Worm (Caenorhabditis elegans) whole organism, L2 larva: ENCODE measurements around the gene best-13.

Experiments
- C34F6.9 ChIP-seq: fragments of 150-350 bp; optimal IDR thresholded peaks from 2 replicates; lab custom pipeline; 2014; ENCODE audit warnings: missing biosample characterization, missing genetic modification characterization
- F13H6.1 ChIP-seq: sonication (generic microtip); optimal IDR thresholded peaks from 2 replicates; lab custom pipeline; 2016; ENCODE audit warnings: missing genetic modification characterization, missing compliant biosample characterization
- R02D3.7 ChIP-seq: fragments of 150-350 bp; optimal IDR thresholded peaks from 2 replicates; lab custom pipeline; 2014; ENCODE audit warnings: missing biosample characterization, missing genetic modification characterization
- ZK546.5 ChIP-seq: sonication (generic microtip); optimal IDR thresholded peaks from 2 replicates; lab custom pipeline; 2017; ENCODE audit warnings: missing biosample characterization, missing genetic modification characterization
- ama-1 ChIP-seq: fragments of 150-350 bp; optimal IDR thresholded peaks from 2 replicates; lab custom pipeline; 2018; ENCODE audit warnings: inconsistent platforms
- blmp-1 ChIP-seq: sonication (generic microtip); optimal IDR thresholded peaks from 2 replicates; lab custom pipeline; 2017; ENCODE audit warnings: missing genetic modification characterization, mild to moderate bottlenecking, missing compliant biosample characterization, antibody characterized with exemption, moderate library complexity; ENCODE audit not compliant: insufficient read depth
- ceh-16 ChIP-seq: fragments of 150-350 bp; optimal IDR thresholded peaks from 2 replicates; lab custom pipeline; 2014; ENCODE audit warnings: missing biosample characterization, missing genetic modification characterization
- crh-2 ChIP-seq: sonication (generic microtip); optimal IDR thresholded peaks from 2 replicates; lab custom pipeline; 2017; ENCODE audit warnings: missing biosample characterization, missing genetic modification characterization
- egl-27 ChIP-seq: sonication (generic microtip); optimal IDR thresholded peaks from 3 replicates; lab custom pipeline; 2017; ENCODE audit warnings: missing biosample characterization, missing genetic modification reagents, missing genetic modification characterization
- elt-1 ChIP-seq: fragments of 150-350 bp; optimal IDR thresholded peaks from 2 replicates; lab custom pipeline; 2014; ENCODE audit warnings: missing biosample characterization, missing genetic modification characterization
- elt-3 ChIP-seq: sonication (generic microtip); optimal IDR thresholded peaks from 2 replicates; lab custom pipeline; 2017; ENCODE audit warnings: missing biosample characterization, missing genetic modification characterization
- fos-1 ChIP-seq: fragments of 150-350 bp; optimal IDR thresholded peaks from 2 replicates; lab custom pipeline; 2014; ENCODE audit warnings: missing biosample characterization, missing genetic modification characterization
- gmeb-1 ChIP-seq: fragments of 150-350 bp; optimal IDR thresholded peaks from 2 replicates; lab custom pipeline; 2014; ENCODE audit warnings: missing biosample characterization, missing genetic modification characterization
- lin-11 ChIP-seq: fragments of 150-350 bp; sonication (generic microtip); optimal IDR thresholded peaks from 2 replicates; lab custom pipeline; 2014; ENCODE audit warnings: missing biosample characterization, missing genetic modification characterization, inconsistent platforms, mixed read lengths
- lin-39 ChIP-seq: fragments of 150-350 bp; optimal IDR thresholded peaks from 2 replicates; lab custom pipeline; 2014; ENCODE audit warnings: missing biosample characterization, missing genetic modification reagents, missing genetic modification characterization
- lsy-2 ChIP-seq, 2 experiments: fragments of 150-350 bp in 1 of 2; sonication (generic microtip) in 1 of 2; optimal IDR thresholded peaks; 2 replicates each; lab custom pipeline; 2014 to 2017; ENCODE audit warnings: missing biosample characterization in 2 of 2, missing genetic modification characterization in 2 of 2
- mab-5 ChIP-seq: fragments of 150-350 bp; optimal IDR thresholded peaks from 2 replicates; lab custom pipeline; 2014; ENCODE audit warnings: missing biosample characterization, missing genetic modification characterization
- mbf-1 ChIP-seq: sonication (generic microtip); optimal IDR thresholded peaks from 2 replicates; lab custom pipeline; 2017; ENCODE audit warnings: missing biosample characterization, missing genetic modification characterization
- mdl-1 ChIP-seq, 2 experiments: fragments of 150-350 bp in 1 of 2; sonication (generic microtip) in 1 of 2; optimal IDR thresholded peaks; 2 replicates each; lab custom pipeline; 2017; ENCODE audit warnings: missing biosample characterization in 2 of 2, missing genetic modification characterization in 2 of 2
- nhr-11 ChIP-seq: fragments of 150-350 bp; optimal IDR thresholded peaks from 2 replicates; lab custom pipeline; 2014; ENCODE audit warnings: missing biosample characterization, missing genetic modification characterization
- nhr-129 ChIP-seq: fragments of 150-350 bp; optimal IDR thresholded peaks from 2 replicates; lab custom pipeline; 2014; ENCODE audit warnings: missing biosample characterization, missing genetic modification characterization
- nhr-21 ChIP-seq: fragments of 150-350 bp; optimal IDR thresholded peaks from 2 replicates; lab custom pipeline; 2014; ENCODE audit warnings: missing biosample characterization, missing genetic modification characterization
- nhr-23 ChIP-seq: fragments of 150-350 bp; optimal IDR thresholded peaks from 2 replicates; lab custom pipeline; 2014; ENCODE audit warnings: missing biosample characterization, missing genetic modification reagents, missing genetic modification characterization
- nhr-237 ChIP-seq: fragments of 150-350 bp; optimal IDR thresholded peaks from 2 replicates; lab custom pipeline; 2014; ENCODE audit warnings: missing biosample characterization, missing genetic modification characterization
- nhr-25 ChIP-seq: fragments of 150-350 bp; sonication (generic microtip); optimal IDR thresholded peaks from 3 replicates; lab custom pipeline; 2014; ENCODE audit warnings: missing biosample characterization, missing genetic modification characterization
- nhr-6 ChIP-seq: fragments of 150-350 bp; optimal IDR thresholded peaks from 2 replicates; lab custom pipeline; 2014; ENCODE audit warnings: missing biosample characterization, missing genetic modification characterization
- nhr-77 ChIP-seq: fragments of 150-350 bp; optimal IDR thresholded peaks from 2 replicates; lab custom pipeline; 2014; ENCODE audit warnings: missing biosample characterization, missing genetic modification characterization
- peb-1 ChIP-seq: fragments of 150-350 bp; optimal IDR thresholded peaks from 2 replicates; lab custom pipeline; 2014; ENCODE audit warnings: missing biosample characterization, missing genetic modification characterization
- sem-4 ChIP-seq: fragments of 150-350 bp; optimal IDR thresholded peaks from 2 replicates; lab custom pipeline; 2014; ENCODE audit warnings: missing biosample characterization, missing genetic modification reagents, missing genetic modification characterization
- sma-3 ChIP-seq: sonication (generic microtip); optimal IDR thresholded peaks from 2 replicates; lab custom pipeline; 2016; ENCODE audit warnings: missing genetic modification reagents, missing genetic modification characterization, missing compliant biosample characterization
- sma-9 ChIP-seq, 2 experiments: fragments of 150-350 bp in 1 of 2; sonication (generic microtip) in 1 of 2; optimal IDR thresholded peaks; 2 replicates each; lab custom pipeline; 2014 to 2016; ENCODE audit warnings: missing genetic modification characterization in 2 of 2, mild to moderate bottlenecking in 1 of 2, missing biosample characterization in 1 of 2, missing compliant biosample characterization in 1 of 2, missing genetic modification reagents in 1 of 2, moderate library complexity in 1 of 2
- snpc-4 ChIP-seq: fragments of 150-350 bp; optimal IDR thresholded peaks from 2 replicates; lab custom pipeline; 2014; ENCODE audit warnings: missing biosample characterization, missing genetic modification characterization
- unc-55 ChIP-seq: fragments of 150-350 bp; sonication (generic microtip); optimal IDR thresholded peaks from 3 replicates; lab custom pipeline; 2014; ENCODE audit warnings: missing biosample characterization, missing genetic modification reagents, missing genetic modification characterization
- unc-62 ChIP-seq: fragments of 150-350 bp; optimal IDR thresholded peaks from 2 replicates; lab custom pipeline; 2014; ENCODE audit warnings: missing biosample characterization, missing genetic modification reagents, missing genetic modification characterization
- zag-1 ChIP-seq: fragments of 150-350 bp; optimal IDR thresholded peaks from 2 replicates; lab custom pipeline; 2014; ENCODE audit warnings: missing biosample characterization, missing genetic modification characterization
- ztf-1 ChIP-seq: fragments of 200-800 bp; sonication (Bioruptor generic); conservative IDR thresholded peaks from 2 replicates; pipeline ENCODE4 v1.3.6; 2022; ENCODE audit warnings: missing genetic modification characterization, missing compliant biosample characterization
- ztf-11 ChIP-seq: sonication (generic microtip); optimal IDR thresholded peaks from 2 replicates; lab custom pipeline; 2017; ENCODE audit warnings: missing biosample characterization, missing genetic modification characterization
- ztf-4 ChIP-seq: fragments of 150-350 bp; optimal IDR thresholded peaks from 2 replicates; lab custom pipeline; 2014; ENCODE audit warnings: missing biosample characterization, missing genetic modification characterization

best-13 gene

DNA sequence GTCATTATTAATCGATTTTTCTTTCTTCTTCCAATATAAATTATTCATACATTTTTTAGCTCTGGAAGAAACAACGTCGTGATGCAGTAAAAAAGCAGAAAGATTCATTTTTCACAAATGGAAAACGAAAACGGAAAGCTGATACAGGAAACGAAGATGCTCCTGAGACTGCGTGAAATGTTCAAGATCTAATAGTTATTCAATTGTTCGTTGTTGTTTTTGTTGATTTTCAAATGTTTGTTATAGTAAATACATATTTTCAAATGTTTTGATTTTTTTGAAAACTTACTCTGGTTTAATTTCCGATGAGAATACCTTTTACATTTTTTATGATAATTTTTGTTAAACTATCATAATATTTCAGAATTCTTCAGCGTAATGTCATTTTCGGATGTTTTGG, 39.9 kb upstream of the best-13 start, which contains the start of gene K07F5.16:
TSS of gene K07F5.16 (plus strand) at position 301 of the 400 bp plus-strand sequence.
- no peak for TF ChIP-seq gmeb-1
- TF ChIP-seq C34F6.9 (tag; lab: Kevin White, UChicago), result no peak
- no peak for TF ChIP-seq fos-1 (tag; lab: Kevin White, UChicago)
- no peak for TF ChIP-seq egl-27 (tag; lab: Kevin White, UChicago)
- TF ChIP-seq nhr-77 (tag; lab: Kevin White, UChicago), result no peak
- no peak for TF ChIP-seq ceh-16 (tag; lab: Kevin White, UChicago)
- TF ChIP-seq lin-39 (tag; lab: Kevin White, UChicago), result no peak
- no peak for TF ChIP-seq R02D3.7 (tag; lab: Kevin White, UChicago)
- no peak for TF ChIP-seq nhr-11 (tag; lab: Kevin White, UChicago)
- TF ChIP-seq, all 48 proteins: peak for 0

DNA sequence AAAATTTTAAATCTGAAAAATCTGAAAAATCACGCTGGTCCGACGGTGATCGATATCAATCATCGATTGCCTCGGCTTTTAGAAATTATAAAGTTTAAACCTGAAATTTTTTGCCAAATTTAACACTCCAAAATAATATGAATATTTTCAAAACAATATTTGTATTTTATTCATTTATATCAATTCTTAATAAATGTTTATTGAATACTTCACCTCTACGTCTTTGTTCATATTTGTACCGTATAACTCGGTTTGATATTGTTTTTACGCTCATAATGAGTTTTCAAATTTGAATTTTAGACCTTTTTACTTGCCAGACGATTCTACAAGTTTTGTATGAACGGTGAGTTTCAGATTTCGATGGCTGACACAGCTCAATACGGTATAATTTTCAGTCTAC, 38.9 kb upstream of the best-13 start, which contains the start of the genes K07F5.15 and K07F5.22:
TSS of gene K07F5.15 (plus strand) at position 301 of the 400 bp plus-strand sequence.
TSS of gene K07F5.22 (plus strand) at position 301 of the 400 bp plus-strand sequence.
- TF ChIP-seq ztf-1 (no peak), nhr-11 (tag; lab: Kevin White, UChicago) (no peak), sem-4 (tag; lab: Kevin White, UChicago) (no peak), ZK546.5 (no peak), F13H6.1 (tag; lab: Kevin White, UChicago) (no peak), C34F6.9 (tag; lab: Kevin White, UChicago) (no peak), nhr-23 (tag; lab: Kevin White, UChicago) (no peak), lsy-2 (tag; optimal IDR thresholded peaks at IDR 0.05; lab: Kevin White, UChicago) (no peak), ztf-11 (no peak), sma-3 (GFP tag; lab: Kevin White, UChicago) (no peak), peb-1 (tag; lab: Kevin White, UChicago) (no peak), crh-2 (tag; lab: Kevin White, UChicago) (no peak), nhr-25 (tag; lab: Kevin White, UChicago) (no peak), mab-5 (tag; lab: Kevin White, UChicago) (no peak), unc-55 (GFP tag; lab: Kevin White, UChicago) (no peak), elt-3 (tag; lab: Kevin White, UChicago) (no peak), nhr-129 (tag; lab: Kevin White, UChicago) (no peak), snpc-4 (tag; lab: Kevin White, UChicago) (no peak)

ce11 chrIV:9866865-9867264, 36.8 kb upstream of the best-13 start:
- TF ChIP-seq R02D3.7 (tag; lab: Kevin White, UChicago) (no peak), sma-9 (GFP tag; optimal IDR thresholded peaks at IDR 0.05; lab: Kevin White, UChicago) (no peak), sma-9 (tag; optimal IDR thresholded peaks at IDR 0.05; lab: Kevin White, UChicago) (no peak), unc-55 (GFP tag; lab: Kevin White, UChicago) (no peak), lsy-2 (tag; optimal IDR thresholded peaks at IDR 0.05; lab: Kevin White, UChicago) (no peak), ceh-16 (tag; lab: Kevin White, UChicago) (no peak), sma-3 (GFP tag; lab: Kevin White, UChicago) (no peak), nhr-237 (tag; lab: Kevin White, UChicago) (no peak), F13H6.1 (tag; lab: Kevin White, UChicago) (no peak), ama-1 (lab: Kevin White, UChicago) (no peak), nhr-77 (tag; lab: Kevin White, UChicago) (no peak), nhr-6 (tag; lab: Kevin White, UChicago) (no peak)

DNA sequence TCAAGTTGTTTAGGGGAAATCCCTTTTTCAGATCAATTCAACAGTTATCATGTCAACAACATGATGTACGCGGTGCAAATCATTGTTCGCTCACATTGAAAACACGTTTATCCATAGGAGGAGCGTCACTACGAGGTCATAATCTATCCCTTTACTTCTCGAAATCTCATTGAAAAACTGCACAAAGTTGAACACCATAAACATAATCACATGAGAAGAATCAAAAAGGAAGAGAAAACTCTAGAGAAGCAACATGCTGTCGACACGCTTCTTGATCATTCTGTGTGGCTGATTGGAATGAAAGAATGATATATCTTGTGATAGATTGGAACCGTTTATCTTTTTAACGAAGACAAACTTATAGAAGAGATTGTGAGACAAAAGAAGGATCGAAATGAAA, 35.8 kb upstream of the best-13 start:
- TF ChIP-seq mbf-1 (no peak), mdl-1 (tag; optimal IDR thresholded peaks at IDR 0.05; lab: Kevin White, UChicago) (peak in 1 of 2 experiments; percentile 77), gmeb-1 (peak; percentile 59), elt-3 (tag; lab: Kevin White, UChicago) (no peak), nhr-129 (tag; lab: Kevin White, UChicago) (peak; percentile 63), crh-2 (tag; lab: Kevin White, UChicago) (peak; percentile 49), snpc-4 (tag; lab: Kevin White, UChicago) (no peak), F13H6.1 (tag; lab: Kevin White, UChicago) (peak; percentile 33), nhr-237 (tag; lab: Kevin White, UChicago) (no peak), lin-11 (tag; lab: Kevin White, UChicago) (no peak), zag-1 (tag; lab: Kevin White, UChicago) (no peak), egl-27 (tag; lab: Kevin White, UChicago) (peak; percentile 48), unc-62 (GFP tag; lab: Kevin White, UChicago) (no peak), fos-1 (tag; lab: Kevin White, UChicago) (peak; percentile 42), nhr-25 (tag; lab: Kevin White, UChicago) (peak; percentile 97), sma-9 (GFP tag; optimal IDR thresholded peaks at IDR 0.05; lab: Kevin White, UChicago) (peak; percentile 98), sma-9 (tag; optimal IDR thresholded peaks at IDR 0.05; lab: Kevin White, UChicago) (no peak), lsy-2 (tag; optimal IDR thresholded peaks at IDR 0.05; lab: Kevin White, UChicago) (peak in 1 of 2 experiments; percentile 68), sma-3 (GFP tag; lab: Kevin White, UChicago) (peak; percentile 96), nhr-6 (tag; lab: Kevin White, UChicago) (peak; percentile 52), nhr-21 (tag; lab: Kevin White, UChicago) (peak; percentile 99), blmp-1 (peak; percentile 91), elt-1 (no peak), ztf-4 (peak; percentile 18)
